Fruit fly (Drosophila melanogaster) Kc167 (cell line): Measurements from ENCODE around the gene CG7900.

ENCODE experiments used
- h ChIP-seq: fragments of >200 bp; optimal IDR thresholded peaks from 3 replicates; lab custom pipeline; 2018; ENCODE audit warnings: missing external identifiers
- insv ChIP-seq: fragments of >200 bp; optimal IDR thresholded peaks from 3 replicates; lab custom pipeline; 2018; ENCODE audit warnings: missing external identifiers

DNA sequence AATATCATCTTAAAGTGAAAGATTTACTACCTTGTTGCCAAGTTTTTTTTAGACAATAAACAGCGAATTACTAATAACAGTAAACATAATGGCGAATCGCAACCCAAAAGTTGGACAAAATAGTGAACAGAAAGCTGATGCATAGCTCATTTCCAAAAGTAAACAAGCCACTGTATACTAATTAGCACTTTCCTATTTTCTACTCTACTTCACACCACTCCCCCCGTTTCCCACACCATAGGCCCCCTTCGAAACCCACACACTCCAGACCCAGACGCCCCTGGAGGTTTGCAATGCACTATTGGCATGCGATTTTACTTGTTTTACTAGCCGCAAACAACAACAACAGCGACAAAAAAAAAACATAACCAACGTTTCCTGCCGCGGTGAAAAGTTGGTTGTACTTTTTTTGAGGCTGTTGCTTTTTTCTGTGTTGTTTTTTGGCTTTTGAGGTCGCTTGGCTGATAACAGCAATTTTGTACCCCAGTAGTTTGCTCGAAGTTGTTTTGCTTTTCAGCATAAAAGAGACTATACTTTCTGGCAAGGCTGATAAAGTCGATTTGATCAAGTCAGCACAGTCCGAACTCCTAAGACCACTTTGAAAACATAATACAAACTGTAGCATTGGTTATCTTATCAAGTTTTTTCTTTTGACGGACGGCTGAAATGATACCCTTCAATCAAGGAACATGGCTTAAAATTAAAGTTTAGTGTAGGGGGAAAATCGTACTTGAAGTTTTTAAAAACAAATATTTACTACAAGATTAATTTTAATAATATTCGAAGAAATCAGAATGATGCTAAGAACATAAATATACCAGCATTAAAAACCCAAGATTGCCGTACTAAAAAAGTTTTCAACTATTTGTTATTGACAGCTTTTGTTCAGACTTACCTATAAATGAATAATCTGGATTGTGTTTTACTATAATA is 13.3 kb downstream of the CG7900 start:
- TF ChIP-seq insv (lab: Kevin White, UChicago) (no peak), h (lab: Kevin White, UChicago) (no peak)
